Worm (Caenorhabditis elegans): ENCODE results near the gene Y94H6A.12.

- TF ChIP-seq hsf-1 (GFP tag; IDR thresholded peaks at IDR 0.05) = peak; percentile 67; the same call in 1 of the 2 replicates
- TF ChIP-seq chd-7 (tag; optimal IDR thresholded peaks at IDR 0.05) = no peak
- no peak for TF ChIP-seq F10E7.11 (tag; optimal IDR thresholded peaks at IDR 0.05)
- 0 out of 2 replicates have a peak, but pooled peaks have one; percentile 60 for TF ChIP-seq madf-3 (GFP tag; IDR thresholded peaks at IDR 0.05)
- TF ChIP-seq unc-130 (GFP tag; optimal IDR thresholded peaks at IDR 0.05) = peak; percentile 19
- TF ChIP-seq ama-1 (optimal IDR thresholded peaks at IDR 0.05) = no peak
- TF ChIP-seq ama-1 (GFP tag; optimal IDR thresholded peaks at IDR 0.05) = no peak
Observed at ce11 chrIV:2725784-2726183, 12.9 kb upstream of the Y94H6A.12 start, which contains the start of gene ubxn-2.
